Worm (Caenorhabditis elegans): Measurements from ENCODE around the gene K07F5.16.
"Not testable (repeated sequence)": the region's sequence is repeated elsewhere in the genome, so short reads cannot be mapped to it uniquely, and the experiment has no call there.

ce11 chrIV:9894331-9894730 lies 30.4 kb downstream of the K07F5.16 start, which contains the start of gene msp-77:
- not testable (repeated sequence) for TF ChIP-seq lin-13 (tag; optimal IDR thresholded peaks at IDR 0.05); snpc-4 (tag; optimal IDR thresholded peaks at IDR 0.05); nhr-28 (tag; optimal IDR thresholded peaks at IDR 0.05); tbx-8 (GFP tag; optimal IDR thresholded peaks at IDR 0.05); unc-39 (tag; optimal IDR thresholded peaks at IDR 0.05); unc-62 (GFP tag; optimal IDR thresholded peaks at IDR 0.05); ztf-11 (tag; optimal IDR thresholded peaks at IDR 0.05); sptf-1 (tag; optimal IDR thresholded peaks at IDR 0.05); lsy-2 (tag; optimal IDR thresholded peaks at IDR 0.05); zip-8 (tag; optimal IDR thresholded peaks at IDR 0.05); elt-3 (tag; optimal IDR thresholded peaks at IDR 0.05); cnd-1 (tag; optimal IDR thresholded peaks at IDR 0.05); mls-2 (tag; optimal IDR thresholded peaks at IDR 0.05)
